Worm (Caenorhabditis elegans) whole organism, young adult: ENCODE results near the gene F36F12.3.

Experiments used
- B0019.2 ChIP-seq: fragments of 200-800 bp; sonication (Bioruptor generic); conservative IDR thresholded peaks from 2 replicates; pipeline ENCODE4 v1.3.6; 2022; ENCODE audit warnings: missing genetic modification reagents, missing genetic modification characterization, missing compliant biosample characterization
- F33H1.4 ChIP-seq: fragments of 200-800 bp; sonication (Bioruptor generic); IDR thresholded peaks from 2 replicates; pipeline ENCODE4 v1.3.6; 2022; ENCODE audit warnings: missing genetic modification reagents, missing genetic modification characterization, missing compliant biosample characterization
- Y53F4B.3 ChIP-seq: fragments of 200-800 bp; sonication (Bioruptor generic); IDR thresholded peaks from 2 replicates; pipeline ENCODE4 v1.3.6; 2022; ENCODE audit warnings: missing genetic modification reagents, missing genetic modification characterization, missing compliant biosample characterization
- Y67H2A.10 ChIP-seq: fragments of 200-800 bp; sonication (Bioruptor generic); conservative IDR thresholded peaks from 2 replicates; pipeline ENCODE4 v1.3.6; 2022; ENCODE audit warnings: missing genetic modification reagents, missing genetic modification characterization, missing compliant biosample characterization
- attf-5 ChIP-seq: fragments of 200-800 bp; sonication (Bioruptor generic); optimal IDR thresholded peaks from 2 replicates; lab custom pipeline; 2018; ENCODE audit warnings: mild to moderate bottlenecking, missing genetic modification characterization, missing compliant biosample characterization
- chd-7 ChIP-seq: sonication (generic microtip); optimal IDR thresholded peaks from 2 replicates; lab custom pipeline; 2016; ENCODE audit warnings: mild to moderate bottlenecking, missing genetic modification characterization, moderate library complexity, missing compliant biosample characterization
- him-1 ChIP-seq: sonication (generic microtip); optimal IDR thresholded peaks from 2 replicates; lab custom pipeline; 2016; ENCODE audit warnings: missing genotype, missing genetic modification reagents, missing genetic modification characterization, missing compliant biosample characterization
- lin-40 ChIP-seq: sonication (generic microtip); optimal IDR thresholded peaks from 2 replicates; lab custom pipeline; 2016; ENCODE audit warnings: missing genetic modification characterization, mild to moderate bottlenecking, missing compliant biosample characterization, missing genotype, missing genetic modification reagents
- nfya-1 ChIP-seq: sonication (generic microtip); optimal IDR thresholded peaks from 2 replicates; lab custom pipeline; 2017; ENCODE audit warnings: antibody characterized with exemption, missing compliant biosample characterization, missing genetic modification characterization, borderline replicate concordance; ENCODE audit not compliant: insufficient read depth
- nhr-120 ChIP-seq: fragments of 200-800 bp; sonication (Bioruptor generic); IDR thresholded peaks from 2 replicates; pipeline ENCODE4 v1.3.6; 2022; ENCODE audit warnings: missing genetic modification characterization, missing compliant biosample characterization
- sea-2 ChIP-seq: fragments of 200-800 bp; sonication (Bioruptor generic); IDR thresholded peaks from 2 replicates; pipeline ENCODE4 v1.3.6; 2022; ENCODE audit warnings: missing genetic modification characterization, missing compliant biosample characterization
- tlf-1 ChIP-seq: fragments of 200-800 bp; sonication (Bioruptor generic); optimal IDR thresholded peaks from 2 replicates; lab custom pipeline; 2018; ENCODE audit warnings: mild to moderate bottlenecking, missing genetic modification characterization, missing compliant biosample characterization
- unc-62 ChIP-seq: fragments of 150-350 bp; optimal IDR thresholded peaks from 2 replicates; lab custom pipeline; 2014; ENCODE audit warnings: missing biosample characterization, missing genetic modification reagents, missing genetic modification characterization
- zim-3 ChIP-seq: sonication (generic microtip); optimal IDR thresholded peaks from 2 replicates; lab custom pipeline; 2017; ENCODE audit warnings: mild to moderate bottlenecking, missing genetic modification characterization, moderate library complexity, missing compliant biosample characterization

ce11 chrV:2126996-2127585 is 41.5 kb downstream of the F36F12.3 start, which contains the start of gene ldp-1:
- no peak for TF ChIP-seq sea-2
- no peak for TF ChIP-seq Y67H2A.10 (GFP tag; lab: Robert Waterston, UW)
- TF ChIP-seq F33H1.4: peak; percentile 27
- TF ChIP-seq lin-40 (tag; lab: Kevin White, UChicago): peak; percentile 61
- no peak for TF ChIP-seq him-1 (tag; lab: Kevin White, UChicago)
- no peak for TF ChIP-seq chd-7
- no peak for TF ChIP-seq unc-62 (GFP tag; lab: Kevin White, UChicago)
- no peak for TF ChIP-seq tlf-1 (GFP tag; lab: Kevin White, UChicago)
- TF ChIP-seq B0019.2: no peak
- TF ChIP-seq nhr-120 (GFP tag; lab: Robert Waterston, UW): no peak
- TF ChIP-seq attf-5 (GFP tag; lab: Kevin White, UChicago): no peak
- no peak for TF ChIP-seq Y53F4B.3 (GFP tag; lab: Robert Waterston, UW)
- no peak for TF ChIP-seq nfya-1
- no peak for TF ChIP-seq zim-3 (tag; lab: Kevin White, UChicago)
